Worm (Caenorhabditis elegans): ENCODE data around the gene nspd-7.

Gene nspd-7

DNA sequence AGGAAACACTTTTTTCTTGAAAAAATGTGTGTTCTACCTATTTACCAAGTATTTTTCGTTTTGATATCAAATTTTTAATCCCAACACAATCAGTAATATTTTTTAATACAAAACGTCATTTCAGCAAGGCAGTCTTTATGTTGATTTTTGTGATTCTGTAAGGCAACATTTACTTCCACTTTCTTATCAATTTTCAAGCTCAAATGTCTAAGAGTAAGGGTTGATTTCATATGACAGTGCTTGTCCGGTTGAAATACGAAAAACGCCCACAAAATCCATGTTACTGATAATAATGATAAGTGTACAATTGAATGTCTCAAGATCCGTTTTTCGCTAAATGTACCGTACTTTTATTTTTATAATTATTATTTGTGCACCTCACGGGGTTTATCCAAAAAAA lies 32.9 kb downstream of the nspd-7 start (continued):
- TF ChIP-seq lin-13 (GFP tag; optimal IDR thresholded peaks at IDR 0.05), result no peak
- no peak for TF ChIP-seq Y105C5A.15 (GFP tag; IDR thresholded peaks at IDR 0.05)
- TF ChIP-seq daf-8 (GFP tag; IDR thresholded peaks at IDR 0.05), result no peak
- TF ChIP-seq pqm-1 (tag; optimal IDR thresholded peaks at IDR 0.05), result peak; percentile 89
- no peak for TF ChIP-seq sdz-12 (GFP tag; optimal IDR thresholded peaks at IDR 0.05)
- TF ChIP-seq lin-1 (GFP tag; IDR thresholded peaks at IDR 0.05), result 0 out of 2 replicates have a peak, but pooled peaks have one; percentile 30
- no peak for TF ChIP-seq ces-1 (GFP tag; optimal IDR thresholded peaks at IDR 0.05)
- no peak for TF ChIP-seq jun-1 (tag; optimal IDR thresholded peaks at IDR 0.05)
- TF ChIP-seq ceh-32 (tag; optimal IDR thresholded peaks at IDR 0.05; ENCODE audit: poor library complexity), result no peak
- no peak for TF ChIP-seq F49E8.2 (tag; optimal IDR thresholded peaks at IDR 0.05; ENCODE audit: borderline replicate concordance)
- no peak for TF ChIP-seq egl-43 (GFP tag; IDR thresholded peaks at IDR 0.05)
- no peak for TF ChIP-seq mep-1 (tag; optimal IDR thresholded peaks at IDR 0.05)
- no peak for TF ChIP-seq Y48G9A.11 (GFP tag; IDR thresholded peaks at IDR 0.05)
- no peak for TF ChIP-seq mes-2 (tag; optimal IDR thresholded peaks at IDR 0.05; ENCODE audit: poor library complexity, severe bottlenecking)
- TF ChIP-seq fkh-10 (GFP tag; optimal IDR thresholded peaks at IDR 0.05), result no peak
- TF ChIP-seq nhr-102 (tag; optimal IDR thresholded peaks at IDR 0.05), result no peak

DNA sequence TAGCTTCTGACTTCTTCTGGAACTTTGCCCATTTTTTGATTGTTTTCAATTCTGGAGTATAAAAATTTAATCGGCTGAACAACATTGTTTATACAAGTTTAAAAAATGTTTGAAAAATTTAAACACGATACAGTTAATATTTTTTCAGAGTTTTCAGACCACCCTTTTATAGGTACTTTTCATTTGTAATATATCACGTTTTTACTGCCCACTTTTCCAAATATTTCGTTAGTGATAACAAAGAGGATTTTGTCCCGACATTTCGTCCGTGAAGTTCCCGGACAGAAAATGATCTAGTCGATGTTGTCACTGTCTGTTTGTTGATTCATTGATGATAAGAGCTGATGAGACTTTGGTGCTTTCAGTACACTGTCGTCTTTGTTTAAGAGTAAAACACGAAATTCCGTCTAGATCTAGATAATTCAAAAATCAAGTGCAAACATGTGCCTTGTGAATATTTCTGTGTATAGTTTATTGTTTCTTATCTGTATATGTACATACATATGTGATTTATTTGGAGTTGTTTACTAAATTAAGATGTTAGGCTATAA lies 33.6 kb downstream of the nspd-7 start, which contains the start of gene ech-9:
Gene ech-9, minus strand, starts transcription at position 51 of the 551 bp plus-strand sequence.
- TF ChIP-seq daf-16 (GFP tag; optimal IDR thresholded peaks at IDR 0.05) (no peak), daf-16 (tag; optimal IDR thresholded peaks at IDR 0.05) (peak; percentile 54), daf-8 (GFP tag; IDR thresholded peaks at IDR 0.05) (no peak), hif-1 (tag; optimal IDR thresholded peaks at IDR 0.05) (no peak), pqm-1 (tag; optimal IDR thresholded peaks at IDR 0.05) (peak; percentile 30), jun-1 (tag; optimal IDR thresholded peaks at IDR 0.05) (no peak), Y75B8A.6 (GFP tag; IDR thresholded peaks at IDR 0.05) (0 out of 2 replicates have a peak, but pooled peaks have one; percentile 21), hlh-11 (tag; optimal IDR thresholded peaks at IDR 0.05) (peak; percentile 2), nhr-28 (tag; optimal IDR thresholded peaks at IDR 0.05) (peak; percentile 13), dpl-1 (GFP tag; optimal IDR thresholded peaks at IDR 0.05) (no peak)

DNA sequence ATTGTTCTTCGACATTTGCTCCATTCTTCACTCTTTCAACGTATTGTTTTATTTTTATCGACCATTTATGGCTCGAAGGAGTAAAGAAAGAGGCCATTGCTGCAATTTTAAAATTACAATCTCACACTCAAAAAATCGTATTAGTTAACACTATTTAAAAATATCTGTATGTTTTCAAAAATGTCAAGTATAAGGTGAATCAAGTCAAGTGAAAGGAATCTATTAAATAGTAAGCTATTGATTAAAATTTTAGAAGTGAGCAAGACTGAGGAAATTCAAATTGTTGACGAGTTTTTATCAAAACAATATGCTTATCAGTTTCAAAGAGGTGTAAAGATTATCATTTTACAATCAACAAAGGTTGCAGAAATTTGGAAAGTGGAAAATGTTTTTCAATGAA lies 36.5 kb downstream of the nspd-7 start, which contains the start of gene F01G10.4:
Gene F01G10.4, minus strand, starts transcription at position 101 of the 400 bp plus-strand sequence.
- TF ChIP-seq dve-1 (tag; optimal IDR thresholded peaks at IDR 0.05; ENCODE audit: insufficient read depth) (no peak), gei-8 (GFP tag; optimal IDR thresholded peaks at IDR 0.05) (no peak), nhr-102 (tag; optimal IDR thresholded peaks at IDR 0.05) (no peak), saeg-2 (GFP tag; IDR thresholded peaks at IDR 0.05) (no peak), nhr-28 (tag; optimal IDR thresholded peaks at IDR 0.05) (no peak), ama-1 (optimal IDR thresholded peaks at IDR 0.05) (no peak), mdt-29 (GFP tag; IDR thresholded peaks at IDR 0.05) (no peak), nhr-111 (GFP tag; optimal IDR thresholded peaks at IDR 0.05) (no peak), arid-1 (GFP tag; conservative IDR thresholded peaks at IDR 0.05) (no peak), ztf-11 (tag; optimal IDR thresholded peaks at IDR 0.05) (no peak)

DNA sequence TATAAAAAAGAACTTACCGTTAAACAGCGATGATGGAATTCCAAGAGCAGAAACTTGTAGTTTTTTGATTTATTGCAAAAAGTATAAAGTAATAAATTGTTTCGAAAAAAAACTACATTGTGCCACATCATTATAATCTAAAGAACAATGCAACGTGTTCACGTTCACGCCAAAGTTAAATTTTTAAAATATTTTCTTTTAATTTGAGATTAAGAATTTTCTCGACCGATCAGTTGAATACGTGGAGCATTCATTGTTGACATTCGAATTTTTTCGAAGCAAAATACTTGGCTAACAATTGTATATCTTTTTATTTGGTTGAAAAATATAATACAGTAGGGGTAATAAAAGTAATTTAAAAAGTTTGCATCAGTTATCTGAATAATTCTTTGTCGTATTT lies 38.0 kb downstream of the nspd-7 start, which contains the start of gene F01G10.5:
Gene F01G10.5, minus strand, starts transcription at position 101 of the 400 bp plus-strand sequence.
- TF ChIP-seq rbr-2 (tag; optimal IDR thresholded peaks at IDR 0.05) (no peak), lin-39 (tag; optimal IDR thresholded peaks at IDR 0.05) (no peak), php-3 (GFP tag; IDR thresholded peaks at IDR 0.05) (no peak), cey-2 (tag; optimal IDR thresholded peaks at IDR 0.05; ENCODE audit: borderline replicate concordance, insufficient read depth) (no peak), ceh-82 (tag; optimal IDR thresholded peaks at IDR 0.05) (no peak), lin-13 (GFP tag; optimal IDR thresholded peaks at IDR 0.05) (no peak), hlh-11 (tag; optimal IDR thresholded peaks at IDR 0.05) (no peak), F26F4.8 (GFP tag; conservative IDR thresholded peaks at IDR 0.05) (no peak), Y5F2A.4 (GFP tag; optimal IDR thresholded peaks at IDR 0.05) (no peak), mdl-1 (tag; optimal IDR thresholded peaks at IDR 0.05) (no peak), ama-1 (optimal IDR thresholded peaks at IDR 0.05) (no peak), jun-1 (tag; optimal IDR thresholded peaks at IDR 0.05) (no peak), mxl-3 (GFP tag; optimal IDR thresholded peaks at IDR 0.05) (no peak), R02D3.7 (tag; optimal IDR thresholded peaks at IDR 0.05) (no peak), ces-1 (GFP tag; optimal IDR thresholded peaks at IDR 0.05) (no peak), madf-9 (GFP tag; conservative IDR thresholded peaks at IDR 0.05) (no peak), ceh-32 (tag; optimal IDR thresholded peaks at IDR 0.05; ENCODE audit: poor library complexity) (no peak)

Measured in whole organism, L4 larva.